Worm (Caenorhabditis elegans): ENCODE results near the gene T10C6.7.
"Not testable (repeated sequence)": the region's sequence is repeated elsewhere in the genome, so short reads cannot be mapped to it uniquely, and the experiment has no call there.

The T10C6.7 gene

ce11 chrV:16020042-16020441 is 11.5 kb downstream of the T10C6.7 start, which contains the start of gene srx-44:
Gene srx-44 (plus strand): TSS chrV:16020342.
- no peak for TF ChIP-seq unc-62 (GFP tag; optimal IDR thresholded peaks at IDR 0.05)

DNA sequence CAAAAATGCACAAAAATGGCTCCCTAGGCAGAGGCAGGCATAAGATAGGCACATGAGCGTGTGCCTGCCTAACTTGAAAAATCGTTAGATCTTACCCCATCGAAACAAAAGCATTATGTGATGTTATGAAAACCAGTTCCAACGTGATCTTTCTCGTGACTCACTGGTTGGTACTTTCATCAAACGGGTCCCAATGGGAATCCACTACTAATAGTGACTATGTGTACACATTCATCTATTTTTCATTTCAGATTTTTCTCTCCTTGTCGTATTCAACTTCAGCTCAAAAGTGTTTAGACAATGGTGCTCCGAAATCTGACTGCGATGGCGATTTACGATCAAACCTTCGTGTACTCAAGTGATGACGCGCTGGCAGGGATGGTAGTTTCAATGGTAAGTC is 13.8 kb downstream of the T10C6.7 start, which contains the start of gene srx-43:
srx-43 (plus strand) TSS at position 301 of the 400 bp plus-strand sequence.
- no peak for TF ChIP-seq unc-62 (GFP tag; optimal IDR thresholded peaks at IDR 0.05)

ce11 chrV:16016977-16017376 is 14.5 kb downstream of the T10C6.7 start:
- no peak for TF ChIP-seq unc-62 (GFP tag; optimal IDR thresholded peaks at IDR 0.05)

- TF ChIP-seq unc-62 (GFP tag; optimal IDR thresholded peaks at IDR 0.05) = no peak
Observed at ce11 chrV:16015652-16016051, 15.9 kb downstream of the T10C6.7 start, which contains the start of gene str-232. Gene str-232 (minus strand): TSS chrV:16015752.

- TF ChIP-seq unc-62 (GFP tag; optimal IDR thresholded peaks at IDR 0.05) = no peak
Observed at ce11 chrV:16009564-16009963, 21.9 kb downstream of the T10C6.7 start, which contains the start of gene str-233. Gene str-233 (minus strand): TSS chrV:16009664.

- no peak for TF ChIP-seq unc-62 (GFP tag; optimal IDR thresholded peaks at IDR 0.05)
Observed at ce11 chrV:16007505-16007904, 24.0 kb downstream of the T10C6.7 start, which contains the start of gene str-231. Gene str-231 (minus strand): TSS chrV:16007605.

DNA sequence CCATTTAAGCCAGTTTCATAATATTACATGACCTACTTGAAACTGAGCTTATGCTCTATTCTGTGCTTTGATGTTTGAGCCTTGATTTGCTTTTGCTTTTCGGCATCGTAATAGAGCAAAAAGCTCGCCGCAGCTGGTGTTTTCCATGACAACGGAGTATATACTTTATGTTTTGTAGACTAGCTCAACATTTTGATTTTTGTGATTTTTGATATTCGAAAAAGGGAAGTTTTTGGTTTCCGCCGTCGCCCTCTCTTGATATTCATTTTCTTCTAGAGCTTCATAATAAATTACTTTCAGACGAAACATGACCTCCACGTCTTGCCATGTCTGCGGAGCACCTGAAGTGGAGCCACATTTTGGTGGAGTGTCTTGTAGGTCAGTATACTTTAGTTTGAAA is 29.2 kb downstream of the T10C6.7 start, which contains the start of gene nhr-63:
nhr-63 (plus strand) TSS at position 301 of the 400 bp plus-strand sequence.
- TF ChIP-seq unc-62 (GFP tag; optimal IDR thresholded peaks at IDR 0.05) = no peak

DNA sequence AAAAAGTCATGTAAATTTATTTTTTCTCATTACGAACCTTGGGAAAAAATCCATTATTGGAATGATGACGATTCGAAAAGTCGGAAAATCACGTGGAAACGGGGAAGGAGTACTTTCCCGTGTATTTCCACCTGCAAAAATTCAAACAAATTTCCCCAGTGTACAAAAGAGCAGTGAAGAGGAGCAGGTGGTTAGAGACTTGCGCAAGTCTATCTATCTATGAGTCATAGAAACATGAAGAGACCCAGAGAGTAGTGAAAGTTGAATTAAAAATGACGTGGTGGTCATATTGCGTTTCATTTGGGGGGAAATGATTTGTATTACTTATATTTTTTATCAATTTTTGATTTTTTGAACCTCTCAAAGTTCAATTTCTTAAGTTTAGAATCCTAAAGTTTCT is 31.1 kb downstream of the T10C6.7 start, which contains the start of gene nhr-50:
nhr-50 (minus strand) TSS at position 199 of the 400 bp plus-strand sequence.
- no peak for TF ChIP-seq unc-62 (GFP tag; optimal IDR thresholded peaks at IDR 0.05)

DNA sequence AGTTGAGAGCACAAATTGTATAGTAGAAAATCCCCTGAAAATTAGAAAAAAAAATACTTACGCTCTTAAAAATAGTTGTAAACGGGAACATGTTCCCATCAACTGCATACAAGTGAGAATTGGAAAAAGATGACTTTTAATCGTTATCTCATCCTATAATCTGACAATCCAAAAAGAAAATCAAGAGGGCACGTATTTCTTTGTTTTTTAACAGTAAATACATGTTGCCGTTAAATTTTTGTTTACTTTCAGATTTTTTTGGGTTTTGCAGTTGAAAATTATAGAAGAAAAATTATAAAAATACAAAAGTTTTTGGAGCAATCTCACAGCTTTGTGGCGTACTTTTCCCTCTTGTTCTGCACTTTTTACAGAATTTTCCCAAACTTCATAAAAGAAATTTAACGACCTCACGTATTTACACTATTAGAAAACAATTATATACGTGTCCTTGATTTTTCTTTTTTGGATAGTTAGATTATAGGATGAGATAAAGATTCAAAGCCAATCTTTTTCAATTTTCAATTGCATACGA is 34.8 kb downstream of the T10C6.7 start, which contains the start of the genes C06C6.9 and C06C6.8:
C06C6.9 (minus strand) TSS at position 101 of the 532 bp plus-strand sequence.
C06C6.8 (plus strand) TSS at position 482 of the 532 bp plus-strand sequence.
- TF ChIP-seq unc-62 (GFP tag; optimal IDR thresholded peaks at IDR 0.05) = no peak

DNA sequence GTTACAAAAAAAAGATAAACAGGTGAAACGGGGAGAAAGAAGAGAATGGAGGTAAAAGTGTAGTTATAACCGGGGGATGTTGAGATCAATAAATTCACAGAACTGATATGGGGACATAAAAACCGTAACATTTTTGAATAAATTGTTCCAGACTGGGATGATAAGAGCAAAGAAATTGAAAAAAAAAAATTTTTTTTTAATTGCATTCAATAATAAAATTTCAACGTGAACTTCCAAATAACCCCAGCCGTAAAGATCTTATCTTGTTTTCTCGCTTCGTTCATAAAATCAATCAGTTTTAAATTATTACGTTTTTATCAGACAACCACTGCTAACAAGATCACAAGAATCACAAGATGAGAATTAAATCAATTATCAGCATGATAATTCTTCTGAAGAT is 39.7 kb downstream of the T10C6.7 start, which contains the start of gene C06C6.7:
C06C6.7 (plus strand) TSS at position 301 of the 400 bp plus-strand sequence.
- TF ChIP-seq unc-62 (GFP tag; optimal IDR thresholded peaks at IDR 0.05) = not testable (repeated sequence)

- no peak for TF ChIP-seq unc-62 (GFP tag; optimal IDR thresholded peaks at IDR 0.05)
Observed at ce11 chrV:15988074-15988473, 43.4 kb downstream of the T10C6.7 start, which contains the start of gene F36G9.15. Gene F36G9.15 (minus strand): TSS chrV:15988174.

- no peak for TF ChIP-seq unc-62 (GFP tag; optimal IDR thresholded peaks at IDR 0.05)
Observed at ce11 chrV:15982733-15983344, 48.7 kb downstream of the T10C6.7 start, which contains the start of the genes fbxa-99 and F36G9.13. Gene fbxa-99 (minus strand): TSS chrV:15982854. Gene F36G9.13 (plus strand): TSS chrV:15983294.

DNA sequence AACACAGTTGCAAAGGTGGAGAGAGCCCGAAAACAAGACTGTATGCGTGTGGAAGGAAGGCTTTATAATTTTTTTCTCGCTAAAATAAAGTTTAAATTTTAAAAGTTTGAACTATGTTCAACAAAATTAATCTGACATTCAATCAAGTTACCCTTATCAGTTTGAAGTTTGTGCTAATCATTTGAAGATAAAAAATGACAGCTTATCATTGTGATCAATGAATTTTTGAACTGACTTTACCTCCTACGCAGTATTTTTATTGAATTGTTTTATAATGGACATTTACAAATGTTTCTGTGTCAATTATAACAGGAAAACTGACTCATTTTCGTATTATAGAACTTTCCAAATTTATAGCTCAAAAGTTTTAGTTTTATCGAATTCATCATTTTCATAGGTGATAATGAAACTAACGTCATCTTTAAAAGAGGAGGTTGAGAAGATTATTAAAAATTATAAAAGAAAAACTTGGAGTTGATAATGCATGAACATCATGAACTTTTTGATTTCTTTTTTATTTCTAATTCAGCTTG is 53.2 kb downstream of the T10C6.7 start, which contains the start of gene oac-20:
oac-20 (plus strand) TSS at position 483 of the 533 bp plus-strand sequence.
- TF ChIP-seq unc-62 (GFP tag; optimal IDR thresholded peaks at IDR 0.05) = no peak
